Worm (Caenorhabditis elegans) whole organism, late embryonic: Measurements from ENCODE around the gene gcy-33.

Experiments used
- C08G9.2 ChIP-seq: sonication (generic microtip); optimal IDR thresholded peaks from 2 replicates; lab custom pipeline; 2016; ENCODE audit warnings: mild to moderate bottlenecking, missing genetic modification characterization, moderate library complexity, missing compliant biosample characterization
- Y22D7AL.16 ChIP-seq: sonication (generic microtip); optimal IDR thresholded peaks from 2 replicates; lab custom pipeline; 2016; ENCODE audit warnings: missing genetic modification characterization, missing compliant biosample characterization
- ahr-1 ChIP-seq: sonication (generic microtip); optimal IDR thresholded peaks from 2 replicates; lab custom pipeline; 2016; ENCODE audit warnings: missing genetic modification characterization, missing compliant biosample characterization
- ceh-14 ChIP-seq: sonication (generic microtip); optimal IDR thresholded peaks from 2 replicates; lab custom pipeline; 2016; ENCODE audit warnings: missing genotype, missing genetic modification characterization, missing compliant biosample characterization
- ceh-19 ChIP-seq: fragments of 200-800 bp; sonication (Bioruptor generic); optimal IDR thresholded peaks from 2 replicates; lab custom pipeline; 2018; ENCODE audit warnings: mild to moderate bottlenecking, missing genetic modification characterization, missing compliant biosample characterization
- ceh-2 ChIP-seq: sonication (generic microtip); optimal IDR thresholded peaks from 2 replicates; lab custom pipeline; 2016; ENCODE audit warnings: missing genotype, missing genetic modification characterization, missing compliant biosample characterization
- ceh-22 ChIP-seq: sonication (generic microtip); optimal IDR thresholded peaks from 2 replicates; lab custom pipeline; 2017; ENCODE audit warnings: missing biosample characterization, missing genetic modification characterization
- ceh-31 ChIP-seq: sonication (generic microtip); optimal IDR thresholded peaks from 2 replicates; lab custom pipeline; 2016; ENCODE audit warnings: missing genetic modification characterization, missing compliant biosample characterization
- ceh-45 ChIP-seq: fragments of 200-800 bp; sonication (Bioruptor generic); IDR thresholded peaks from 2 replicates; pipeline ENCODE4 v1.3.6; 2022; ENCODE audit warnings: missing genetic modification reagents, missing genetic modification characterization, missing compliant biosample characterization
- ceh-48 ChIP-seq: sonication (generic microtip); optimal IDR thresholded peaks from 2 replicates; lab custom pipeline; 2016; ENCODE audit warnings: missing genetic modification characterization, inconsistent platforms, missing compliant biosample characterization
- ceh-6 ChIP-seq: fragments of 200-800 bp; sonication (Bioruptor generic); optimal IDR thresholded peaks from 2 replicates; lab custom pipeline; 2018; ENCODE audit warnings: mild to moderate bottlenecking, missing genetic modification characterization, missing compliant biosample characterization
- dmd-4 ChIP-seq: sonication (generic microtip); optimal IDR thresholded peaks from 2 replicates; lab custom pipeline; 2016; ENCODE audit warnings: borderline replicate concordance, missing genetic modification characterization, missing compliant biosample characterization
- elt-2 ChIP-seq: sonication (generic microtip); optimal IDR thresholded peaks from 2 replicates; lab custom pipeline; 2016; ENCODE audit warnings: missing genetic modification reagents, missing genetic modification characterization, missing compliant biosample characterization
- elt-4 ChIP-seq: sonication (generic microtip); optimal IDR thresholded peaks from 2 replicates; lab custom pipeline; 2016; ENCODE audit warnings: missing genetic modification characterization, missing compliant biosample characterization
- ets-4 ChIP-seq: sonication (generic microtip); optimal IDR thresholded peaks from 2 replicates; lab custom pipeline; 2016; ENCODE audit warnings: missing genetic modification characterization, missing compliant biosample characterization
- fax-1 ChIP-seq: sonication (generic microtip); optimal IDR thresholded peaks from 2 replicates; lab custom pipeline; 2016; ENCODE audit warnings: missing genotype, missing genetic modification characterization, missing compliant biosample characterization
- fkh-10 ChIP-seq: fragments of 150-350 bp; optimal IDR thresholded peaks from 2 replicates; lab custom pipeline; 2014; ENCODE audit warnings: missing biosample characterization, missing genetic modification reagents, missing genetic modification characterization
- hlh-13 ChIP-seq: fragments of 200-800 bp; sonication (Bioruptor generic); optimal IDR thresholded peaks from 2 replicates; lab custom pipeline; 2018; ENCODE audit warnings: mild to moderate bottlenecking, missing genetic modification characterization, missing compliant biosample characterization
- hlh-30 ChIP-seq: sonication (generic microtip); optimal IDR thresholded peaks from 2 replicates; lab custom pipeline; 2017; ENCODE audit warnings: antibody characterized with exemption, missing genetic modification characterization, missing compliant biosample characterization; ENCODE audit not compliant: insufficient read depth
- hlh-6 ChIP-seq: sonication (generic microtip); optimal IDR thresholded peaks from 2 replicates; lab custom pipeline; 2016; ENCODE audit warnings: missing genotype, missing genetic modification characterization, missing compliant biosample characterization
- lim-6 ChIP-seq: sonication (generic microtip); optimal IDR thresholded peaks from 2 replicates; lab custom pipeline; 2016; ENCODE audit warnings: missing genetic modification characterization, missing compliant biosample characterization
- lin-11 ChIP-seq: fragments of 200-800 bp; sonication (Bioruptor generic); optimal IDR thresholded peaks from 2 replicates; lab custom pipeline; 2018; ENCODE audit warnings: mild to moderate bottlenecking, missing genetic modification characterization, missing compliant biosample characterization
- madf-2 ChIP-seq: sonication (generic microtip); optimal IDR thresholded peaks from 2 replicates; lab custom pipeline; 2017; ENCODE audit warnings: missing genetic modification characterization, missing compliant biosample characterization
- mec-3 ChIP-seq: sonication (generic microtip); optimal IDR thresholded peaks from 2 replicates; lab custom pipeline; 2016; ENCODE audit warnings: borderline replicate concordance, missing genetic modification characterization, missing compliant biosample characterization
- nfya-1 ChIP-seq: sonication (generic microtip); optimal IDR thresholded peaks from 2 replicates; lab custom pipeline; 2017; ENCODE audit warnings: missing genetic modification characterization, mild to moderate bottlenecking, missing compliant biosample characterization, antibody characterized with exemption, moderate library complexity
- nhr-11 ChIP-seq: fragments of 150-350 bp; optimal IDR thresholded peaks from 2 replicates; lab custom pipeline; 2014; ENCODE audit warnings: missing biosample characterization, missing genetic modification characterization
- npax-4 ChIP-seq: sonication (generic microtip); optimal IDR thresholded peaks from 2 replicates; lab custom pipeline; 2016; ENCODE audit warnings: missing genetic modification characterization, missing compliant biosample characterization
- odd-2 ChIP-seq: sonication (generic microtip); optimal IDR thresholded peaks from 2 replicates; lab custom pipeline; 2017; ENCODE audit warnings: antibody characterized with exemption, mild to moderate bottlenecking, missing genetic modification characterization, missing compliant biosample characterization
- pha-2 ChIP-seq: sonication (generic microtip); optimal IDR thresholded peaks from 2 replicates; lab custom pipeline; 2017; ENCODE audit warnings: mild to moderate bottlenecking, missing genetic modification characterization, missing compliant biosample characterization
- pqm-1 ChIP-seq: sonication (generic microtip); optimal IDR thresholded peaks from 2 replicates; lab custom pipeline; 2016; ENCODE audit warnings: missing genetic modification characterization, missing compliant biosample characterization
- ref-2 ChIP-seq: sonication (generic microtip); optimal IDR thresholded peaks from 2 replicates; lab custom pipeline; 2016; ENCODE audit warnings: missing genetic modification characterization, missing compliant biosample characterization
- rnt-1 ChIP-seq: sonication (generic microtip); optimal IDR thresholded peaks from 2 replicates; lab custom pipeline; 2016; ENCODE audit warnings: missing genetic modification characterization, missing compliant biosample characterization
- sox-2 ChIP-seq: fragments of 200-800 bp; sonication (Bioruptor generic); IDR thresholded peaks from 2 replicates; pipeline ENCODE4 v1.3.6; 2022; ENCODE audit warnings: missing genetic modification reagents, missing genetic modification characterization, missing compliant biosample characterization
- sox-4 ChIP-seq: sonication (generic microtip); optimal IDR thresholded peaks from 2 replicates; lab custom pipeline; 2017; ENCODE audit warnings: mild to moderate bottlenecking, missing genetic modification characterization, inconsistent platforms, missing compliant biosample characterization
- syd-9 ChIP-seq: sonication (generic microtip); optimal IDR thresholded peaks from 2 replicates; lab custom pipeline; 2016; ENCODE audit warnings: mild to moderate bottlenecking, missing genetic modification characterization, moderate library complexity, missing compliant biosample characterization
- tbx-7 ChIP-seq: sonication (generic microtip); optimal IDR thresholded peaks from 2 replicates; lab custom pipeline; 2016; ENCODE audit warnings: missing genotype, missing genetic modification characterization, missing compliant biosample characterization
- ttx-3 ChIP-seq: sonication (generic microtip); optimal IDR thresholded peaks from 2 replicates; lab custom pipeline; 2016; ENCODE audit warnings: missing genetic modification reagents, missing genetic modification characterization, missing compliant biosample characterization
- unc-3 ChIP-seq, 2 experiments: fragments of 200-800 bp in 1 of 2; sonication (Bioruptor generic) in 1 of 2; sonication (generic microtip) in 1 of 2; conservative IDR thresholded peaks in 1 of 2; optimal IDR thresholded peaks in 1 of 2; 2 replicates each; pipeline versions ENCODE4 v1.3.6 to Lab custom; 2016 to 2022; ENCODE audit warnings: missing compliant biosample characterization in 2 of 2, missing genetic modification characterization in 2 of 2, missing genetic modification reagents in 1 of 2
- unc-42 ChIP-seq: sonication (generic microtip); optimal IDR thresholded peaks from 2 replicates; lab custom pipeline; 2016; ENCODE audit warnings: missing genotype, missing genetic modification characterization, missing compliant biosample characterization
- unc-55 ChIP-seq: sonication (generic microtip); optimal IDR thresholded peaks from 2 replicates; lab custom pipeline; 2017; ENCODE audit warnings: missing biosample characterization, missing genetic modification reagents, missing genetic modification characterization
- ztf-16 ChIP-seq: sonication (generic microtip); optimal IDR thresholded peaks from 2 replicates; lab custom pipeline; 2017; ENCODE audit warnings: missing genetic modification characterization, missing compliant biosample characterization

Gene gcy-33

ce11 chrV:12036129-12036528 lies 34.5 kb upstream of the gcy-33 start:
- no peak for TF ChIP-seq tbx-7 (tag; lab: Kevin White, UChicago)
- no peak for TF ChIP-seq nfya-1 (tag; lab: Kevin White, UChicago)
- no peak for TF ChIP-seq elt-2 (tag; lab: Kevin White, UChicago)
- no peak for TF ChIP-seq unc-55 (GFP tag; lab: Kevin White, UChicago)
- peak; percentile 23 for TF ChIP-seq unc-42 (tag; lab: Kevin White, UChicago)
- TF ChIP-seq lim-6 (tag; lab: Kevin White, UChicago) = no peak
- TF ChIP-seq fkh-10 (GFP tag; lab: Kevin White, UChicago) = no peak
- TF ChIP-seq sox-2 (GFP tag; lab: Robert Waterston, UW) = peak; percentile 18; the same call in 1 of the 2 replicates
- peak; percentile 20 for TF ChIP-seq ceh-31 (tag; lab: Kevin White, UChicago)
- no peak for TF ChIP-seq unc-3 (GFP tag; conservative IDR thresholded peaks at IDR 0.05; lab: Robert Waterston, UW)
- no peak for TF ChIP-seq unc-3 (tag; optimal IDR thresholded peaks at IDR 0.05; lab: Kevin White, UChicago)
- no peak for TF ChIP-seq ceh-19 (GFP tag; lab: Kevin White, UChicago)
- no peak for TF ChIP-seq hlh-6
- TF ChIP-seq rnt-1 (tag; lab: Kevin White, UChicago) = no peak
- no peak for TF ChIP-seq ahr-1 (tag; lab: Kevin White, UChicago)
- no peak for TF ChIP-seq dmd-4

- TF ChIP-seq unc-42 (tag; lab: Kevin White, UChicago) = peak; percentile 62
- TF ChIP-seq Y22D7AL.16 (tag; lab: Kevin White, UChicago) = no peak
These were observed 32.2 kb upstream of the gcy-33 start for ce11 chrV:12033841-12034240.

ce11 chrV:12032060-12032459 lies 30.5 kb upstream of the gcy-33 start, which contains the start of gene pkc-1:
Gene pkc-1 (minus strand): TSS chrV:12032160.
- no peak for TF ChIP-seq ceh-6 (GFP tag; lab: Kevin White, UChicago)
- no peak for TF ChIP-seq fax-1 (tag; lab: Kevin White, UChicago)
- no peak for TF ChIP-seq npax-4 (tag; lab: Kevin White, UChicago)
- no peak for TF ChIP-seq ceh-2 (tag; lab: Kevin White, UChicago)
- no peak for TF ChIP-seq elt-2 (tag; lab: Kevin White, UChicago)
- no peak for TF ChIP-seq ceh-19 (GFP tag; lab: Kevin White, UChicago)
- TF ChIP-seq unc-3 (GFP tag; conservative IDR thresholded peaks at IDR 0.05; lab: Robert Waterston, UW) = no peak
- TF ChIP-seq unc-3 (tag; optimal IDR thresholded peaks at IDR 0.05; lab: Kevin White, UChicago) = no peak
- no peak for TF ChIP-seq ceh-31 (tag; lab: Kevin White, UChicago)
- no peak for TF ChIP-seq rnt-1 (tag; lab: Kevin White, UChicago)
- no peak for TF ChIP-seq syd-9 (tag; lab: Kevin White, UChicago)
- TF ChIP-seq pqm-1 (tag; lab: Kevin White, UChicago) = no peak
- no peak for TF ChIP-seq pha-2
- no peak for TF ChIP-seq dmd-4

ce11 chrV:12028151-12028550 lies 26.6 kb upstream of the gcy-33 start:
- TF ChIP-seq nfya-1 (tag; lab: Kevin White, UChicago) (no peak), nhr-11 (tag; lab: Kevin White, UChicago) (no peak), Y22D7AL.16 (tag; lab: Kevin White, UChicago) (no peak), ahr-1 (tag; lab: Kevin White, UChicago) (no peak), hlh-30 (tag; lab: Kevin White, UChicago) (no peak)
- TF ChIP-seq, all 69 proteins: peak for 0

- no peak for TF ChIP-seq pha-2
- no peak for TF ChIP-seq Y22D7AL.16 (tag; lab: Kevin White, UChicago)
- no peak for TF ChIP-seq ceh-45
- TF ChIP-seq ceh-14 = peak; percentile 62
- no peak for TF ChIP-seq mec-3
- TF ChIP-seq ztf-16 (tag; lab: Kevin White, UChicago) = no peak
- TF ChIP-seq nfya-1 (tag; lab: Kevin White, UChicago) = peak; percentile 48
- TF ChIP-seq ttx-3 (tag; lab: Kevin White, UChicago) = no peak
- peak; percentile 37 for TF ChIP-seq sox-4 (tag; lab: Kevin White, UChicago)
- TF ChIP-seq hlh-13 (GFP tag; lab: Kevin White, UChicago) = no peak
- no peak for TF ChIP-seq lin-11 (tag; lab: Kevin White, UChicago)
- TF ChIP-seq ceh-2 (tag; lab: Kevin White, UChicago) = no peak
- no peak for TF ChIP-seq ceh-22 (tag; lab: Kevin White, UChicago)
- no peak for TF ChIP-seq ceh-48
- no peak for TF ChIP-seq hlh-30 (tag; lab: Kevin White, UChicago)
- TF ChIP-seq ref-2 (tag; lab: Kevin White, UChicago) = peak; percentile 43
- TF ChIP-seq C08G9.2 = no peak
- no peak for TF ChIP-seq ets-4 (tag; lab: Kevin White, UChicago)
- peak; percentile 78 for TF ChIP-seq unc-55 (GFP tag; lab: Kevin White, UChicago)
- no peak for TF ChIP-seq madf-2 (tag; lab: Kevin White, UChicago)
- no peak for TF ChIP-seq ahr-1 (tag; lab: Kevin White, UChicago)
- TF ChIP-seq elt-4 (tag; lab: Kevin White, UChicago) = no peak
- no peak for TF ChIP-seq odd-2 (tag; lab: Kevin White, UChicago)
These were observed 25.4 kb upstream of the gcy-33 start for ce11 chrV:12026878-12027477.
